Worm (Caenorhabditis elegans) whole organism, young adult: ENCODE measurements around the gene Y66H1A.8.

Source experiments
- C06A6.2 ChIP-seq: fragments of 200-800 bp; sonication (Bioruptor generic); conservative IDR thresholded peaks from 2 replicates; pipeline ENCODE4 v1.3.6; 2022; ENCODE audit warnings: missing genetic modification characterization, missing compliant biosample characterization
- C17E4.6 ChIP-seq: fragments of 200-800 bp; sonication (Bioruptor generic); IDR thresholded peaks from 2 replicates; pipeline ENCODE4 v1.3.6; 2022; ENCODE audit warnings: missing genetic modification reagents, missing genetic modification characterization, missing compliant biosample characterization
- Y53F4B.3 ChIP-seq: fragments of 200-800 bp; sonication (Bioruptor generic); IDR thresholded peaks from 2 replicates; pipeline ENCODE4 v1.3.6; 2022; ENCODE audit warnings: missing genetic modification reagents, missing genetic modification characterization, missing compliant biosample characterization
- aptf-2 ChIP-seq: fragments of 200-800 bp; sonication (Bioruptor generic); conservative IDR thresholded peaks from 2 replicates; pipeline ENCODE4 v1.3.6; 2022; ENCODE audit warnings: missing genetic modification reagents, missing genetic modification characterization, missing compliant biosample characterization
- aptf-3 ChIP-seq: fragments of 200-800 bp; sonication (Bioruptor generic); IDR thresholded peaks from 2 replicates; pipeline ENCODE4 v1.3.6; 2022; ENCODE audit warnings: missing genetic modification characterization, missing compliant biosample characterization
- attf-6 ChIP-seq: fragments of 200-800 bp; sonication (Bioruptor generic); IDR thresholded peaks from 2 replicates; pipeline ENCODE4 v1.3.6; 2022; ENCODE audit warnings: missing genetic modification reagents, missing genetic modification characterization, missing compliant biosample characterization
- bed-1 ChIP-seq: fragments of 200-800 bp; sonication (Bioruptor generic); IDR thresholded peaks from 2 replicates; pipeline ENCODE4 v1.3.6; 2022; ENCODE audit warnings: missing genetic modification reagents, missing genetic modification characterization, missing compliant biosample characterization
- ceh-27 ChIP-seq: fragments of 200-800 bp; sonication (Bioruptor generic); optimal IDR thresholded peaks from 2 replicates; lab custom pipeline; 2018; ENCODE audit warnings: mild to moderate bottlenecking, missing genetic modification characterization, moderate library complexity, missing compliant biosample characterization
- dox-1 ChIP-seq: fragments of 200-800 bp; sonication (Bioruptor generic); IDR thresholded peaks from 2 replicates; pipeline ENCODE4 v1.3.6; 2022; ENCODE audit warnings: missing genetic modification reagents, missing genetic modification characterization, missing compliant biosample characterization
- efl-1 ChIP-seq: fragments of 150-350 bp; optimal IDR thresholded peaks from 2 replicates; lab custom pipeline; 2014; ENCODE audit warnings: missing biosample characterization, missing genetic modification reagents, missing genetic modification characterization
- ekl-4 ChIP-seq: fragments of 200-800 bp; sonication (Bioruptor generic); IDR thresholded peaks from 2 replicates; pipeline ENCODE4 v1.3.6; 2022; ENCODE audit warnings: missing genetic modification reagents, missing genetic modification characterization, missing compliant biosample characterization
- ets-4 ChIP-seq: fragments of 200-800 bp; sonication (Bioruptor generic); optimal IDR thresholded peaks from 2 replicates; lab custom pipeline; 2018; ENCODE audit warnings: mild to moderate bottlenecking, missing genetic modification characterization, missing compliant biosample characterization
- gei-17 ChIP-seq: fragments of 200-800 bp; sonication (Bioruptor generic); optimal IDR thresholded peaks from 2 replicates; lab custom pipeline; 2018; ENCODE audit warnings: mild to moderate bottlenecking, missing genetic modification characterization, missing compliant biosample characterization
- hlh-12 ChIP-seq: sonication (generic microtip); optimal IDR thresholded peaks from 2 replicates; lab custom pipeline; 2016; ENCODE audit warnings: missing genetic modification characterization, missing compliant biosample characterization
- hlh-26 ChIP-seq: fragments of 200-800 bp; sonication (Bioruptor generic); conservative IDR thresholded peaks from 2 replicates; pipeline ENCODE4 v1.3.6; 2022; ENCODE audit warnings: missing genetic modification reagents, missing genetic modification characterization, missing compliant biosample characterization
- hmg-1.2 ChIP-seq: fragments of 200-800 bp; sonication (Bioruptor generic); IDR thresholded peaks from 2 replicates; pipeline ENCODE4 v1.3.6; 2022; ENCODE audit warnings: missing genetic modification reagents, missing genetic modification characterization, missing compliant biosample characterization
- hmg-20 ChIP-seq: fragments of 200-800 bp; sonication (Bioruptor generic); IDR thresholded peaks from 2 replicates; pipeline ENCODE4 v1.3.6; 2022; ENCODE audit warnings: missing genetic modification reagents, missing genetic modification characterization, missing compliant biosample characterization
- hrde-1 ChIP-seq: sonication (generic microtip); optimal IDR thresholded peaks from 2 replicates; lab custom pipeline; 2016; ENCODE audit warnings: missing genetic modification characterization, mild to moderate bottlenecking, missing compliant biosample characterization, moderate library complexity, missing genotype, missing genetic modification reagents, borderline replicate concordance
- let-607 ChIP-seq, 2 experiments: fragments of 200-800 bp in 1 of 2; sonication (Bioruptor generic) in 1 of 2; sonication (generic microtip) in 1 of 2; optimal IDR thresholded peaks; 2 replicates each; lab custom pipeline; 2016 to 2018; ENCODE audit warnings: mild to moderate bottlenecking in 2 of 2, missing compliant biosample characterization in 2 of 2, missing genetic modification characterization in 2 of 2, moderate library complexity in 2 of 2, missing genotype in 1 of 2
- lir-1 ChIP-seq: fragments of 200-800 bp; sonication (Bioruptor generic); conservative IDR thresholded peaks from 2 replicates; pipeline ENCODE4 v1.3.6; 2022; ENCODE audit warnings: missing genetic modification reagents, missing genetic modification characterization, missing compliant biosample characterization
- madf-10 ChIP-seq: sonication (generic microtip); optimal IDR thresholded peaks from 2 replicates; lab custom pipeline; 2016; ENCODE audit warnings: mild to moderate bottlenecking, missing genetic modification characterization, missing compliant biosample characterization
- mcd-1 ChIP-seq: fragments of 200-800 bp; sonication (Bioruptor generic); IDR thresholded peaks from 2 replicates; pipeline ENCODE4 v1.3.6; 2022; ENCODE audit warnings: missing genetic modification reagents, missing genetic modification characterization, missing compliant biosample characterization
- nfya-1 ChIP-seq: sonication (generic microtip); optimal IDR thresholded peaks from 2 replicates; lab custom pipeline; 2017; ENCODE audit warnings: antibody characterized with exemption, missing compliant biosample characterization, missing genetic modification characterization, borderline replicate concordance; ENCODE audit not compliant: insufficient read depth
- nhr-120 ChIP-seq: fragments of 200-800 bp; sonication (Bioruptor generic); IDR thresholded peaks from 2 replicates; pipeline ENCODE4 v1.3.6; 2022; ENCODE audit warnings: missing genetic modification characterization, missing compliant biosample characterization
- nhr-80 ChIP-seq: sonication (generic microtip); optimal IDR thresholded peaks from 2 replicates; lab custom pipeline; 2016; ENCODE audit warnings: missing genetic modification characterization, missing compliant biosample characterization
- rcor-1 ChIP-seq: fragments of 200-800 bp; sonication (Bioruptor generic); IDR thresholded peaks from 2 replicates; pipeline ENCODE4 v1.3.6; 2022; ENCODE audit warnings: missing genetic modification reagents, missing genetic modification characterization, missing compliant biosample characterization
- rec-8 ChIP-seq, 2 experiments: sonication (generic microtip); optimal IDR thresholded peaks; 2 replicates each; lab custom pipeline; 2016; ENCODE audit warnings: mild to moderate bottlenecking in 2 of 2, missing genetic modification characterization in 2 of 2, missing genetic modification reagents in 2 of 2, missing genotype in 2 of 2, missing biosample characterization in 1 of 2, missing compliant biosample characterization in 1 of 2, moderate library complexity in 1 of 2
- repo-1 ChIP-seq: sonication (generic microtip); optimal IDR thresholded peaks from 2 replicates; lab custom pipeline; 2017; ENCODE audit warnings: mild to moderate bottlenecking, missing genetic modification characterization, missing compliant biosample characterization
- rpc-1 ChIP-seq, 2 experiments: fragments of 150-350 bp in 1 of 2; sonication (generic microtip) in 1 of 2; optimal IDR thresholded peaks; 2 replicates each; lab custom pipeline; 2014 to 2018; ENCODE audit warnings: missing biosample characterization in 1 of 2, missing genetic modification characterization in 1 of 2, missing genetic modification reagents in 1 of 2, missing genotype in 1 of 2
- somi-1 ChIP-seq: fragments of 200-800 bp; sonication (Bioruptor generic); optimal IDR thresholded peaks from 2 replicates; lab custom pipeline; 2018; ENCODE audit warnings: mild to moderate bottlenecking, missing genetic modification characterization, missing compliant biosample characterization
- sptf-2 ChIP-seq: fragments of 200-800 bp; sonication (Bioruptor generic); optimal IDR thresholded peaks from 2 replicates; lab custom pipeline; 2018; ENCODE audit warnings: mild to moderate bottlenecking, missing genetic modification characterization, missing compliant biosample characterization
- unc-62 ChIP-seq: fragments of 150-350 bp; optimal IDR thresholded peaks from 2 replicates; lab custom pipeline; 2014; ENCODE audit warnings: missing biosample characterization, missing genetic modification reagents, missing genetic modification characterization
- ztf-26 ChIP-seq: sonication (generic microtip); optimal IDR thresholded peaks from 2 replicates; lab custom pipeline; 2017; ENCODE audit warnings: missing genetic modification characterization, missing compliant biosample characterization
- ztf-3 ChIP-seq: fragments of 200-800 bp; sonication (Bioruptor generic); optimal IDR thresholded peaks from 2 replicates; lab custom pipeline; 2018; ENCODE audit warnings: mild to moderate bottlenecking, missing genetic modification characterization, missing compliant biosample characterization
- ztf-6 ChIP-seq: fragments of 200-800 bp; sonication (Bioruptor generic); IDR thresholded peaks from 2 replicates; pipeline ENCODE4 v1.3.6; 2022; ENCODE audit warnings: missing genetic modification reagents, missing genetic modification characterization, missing compliant biosample characterization

The Y66H1A.8 gene

DNA sequence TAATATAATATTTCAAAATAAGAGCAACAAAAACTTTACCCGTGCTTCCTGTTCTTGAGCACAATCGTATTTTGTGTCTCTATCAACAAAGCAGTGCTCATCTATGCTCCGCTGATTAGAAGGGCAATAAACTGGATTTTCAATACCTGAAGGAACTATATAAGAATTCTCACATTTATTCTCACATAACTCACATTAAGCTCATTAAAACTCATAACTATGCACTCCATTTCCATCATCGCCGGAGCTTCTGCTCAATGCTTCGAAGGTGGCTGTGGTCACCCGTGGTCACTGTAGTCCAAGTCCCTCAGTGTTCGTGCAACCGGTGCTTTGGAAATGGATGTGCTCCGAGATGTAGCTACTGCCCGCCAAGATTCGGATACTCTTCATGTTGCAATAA, at the start of gene Y66H1A.8, which contains the start of gene M04G7.5:
TSS of gene Y66H1A.8 (minus strand) at position 101 of the 400 bp plus-strand sequence.
TSS of gene M04G7.5 (plus strand) at position 258 of the 400 bp plus-strand sequence.
- TF ChIP-seq nhr-120 (no peak), rcor-1 (no peak), gei-17 (GFP tag; lab: Kevin White, UChicago) (no peak), ets-4 (GFP tag; lab: Kevin White, UChicago) (no peak), somi-1 (GFP tag; lab: Kevin White, UChicago) (no peak), bed-1 (GFP tag; lab: Robert Waterston, UW) (no peak), ceh-27 (no peak), lir-1 (GFP tag; lab: Robert Waterston, UW) (no peak), mcd-1 (no peak), nhr-80 (no peak), attf-6 (GFP tag; lab: Robert Waterston, UW) (no peak), hlh-26 (GFP tag; lab: Robert Waterston, UW) (no peak), repo-1 (tag; lab: Kevin White, UChicago) (no peak), dox-1 (GFP tag; lab: Robert Waterston, UW) (no peak), rec-8 (tag; optimal IDR thresholded peaks at IDR 0.05; lab: Kevin White, UChicago) (no peak), Y53F4B.3 (GFP tag; lab: Robert Waterston, UW) (no peak), let-607 (tag; optimal IDR thresholded peaks at IDR 0.05; lab: Kevin White, UChicago) (no peak), C17E4.6 (GFP tag; lab: Robert Waterston, UW) (no peak)

ce11 chrIV:504495-504894, 49.8 kb upstream of the Y66H1A.8 start:
- TF ChIP-seq ztf-26 (tag; lab: Kevin White, UChicago): no peak

DNA sequence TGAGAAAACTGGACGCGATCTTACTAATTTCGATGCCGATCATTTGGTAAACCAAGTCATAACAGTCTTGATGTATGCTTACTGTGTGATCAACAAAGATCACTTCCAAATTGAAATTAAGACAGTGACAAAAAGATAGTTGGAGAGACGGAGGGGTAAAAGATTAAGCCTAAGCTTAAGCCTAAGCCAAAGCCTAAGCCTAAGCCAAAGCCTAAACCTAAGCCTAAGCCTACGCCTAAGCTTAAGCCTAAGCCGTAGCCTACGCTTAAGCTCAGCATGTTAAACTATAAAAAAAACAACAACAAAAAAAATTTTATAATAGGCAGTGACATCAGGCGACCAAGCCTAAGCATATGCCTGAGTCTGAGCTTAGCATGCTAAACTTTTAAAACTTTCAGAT, 42.4 kb upstream of the Y66H1A.8 start:
- TF ChIP-seq madf-10 (tag; lab: Kevin White, UChicago) (no peak), lir-1 (GFP tag; lab: Robert Waterston, UW) (no peak), rpc-1 (optimal IDR thresholded peaks at IDR 0.05; lab: Kevin White, UChicago) (no peak), rpc-1 (tag; optimal IDR thresholded peaks at IDR 0.05; lab: Kevin White, UChicago) (no peak), hlh-12 (tag; lab: Kevin White, UChicago) (no peak), dox-1 (GFP tag; lab: Robert Waterston, UW) (no peak), C06A6.2 (GFP tag; lab: Robert Waterston, UW) (no peak)

ce11 chrIV:484768-485167, 30.1 kb upstream of the Y66H1A.8 start:
- TF ChIP-seq ztf-3 (GFP tag; lab: Kevin White, UChicago): no peak
- no peak for TF ChIP-seq hmg-20 (GFP tag; lab: Robert Waterston, UW)
- TF ChIP-seq aptf-2 (GFP tag; lab: Robert Waterston, UW): no peak
- no peak for TF ChIP-seq nfya-1 (tag; lab: Kevin White, UChicago)
- TF ChIP-seq hmg-1.2 (GFP tag; lab: Robert Waterston, UW): no peak
- no peak for TF ChIP-seq unc-62
- no peak for TF ChIP-seq ekl-4 (GFP tag; lab: Robert Waterston, UW)
- TF ChIP-seq aptf-3 (GFP tag; lab: Robert Waterston, UW): no peak
- TF ChIP-seq mcd-1: no peak
- no peak for TF ChIP-seq bed-1 (GFP tag; lab: Robert Waterston, UW)
- no peak for TF ChIP-seq gei-17 (GFP tag; lab: Kevin White, UChicago)
- TF ChIP-seq rcor-1: no peak
- TF ChIP-seq sptf-2 (GFP tag; lab: Kevin White, UChicago): no peak
- TF ChIP-seq ztf-6 (GFP tag; lab: Robert Waterston, UW): no peak
- TF ChIP-seq hrde-1 (tag; lab: Kevin White, UChicago): no peak
- no peak for TF ChIP-seq efl-1
